Fruit fly (Drosophila melanogaster) whole organism, adult: ENCODE results near the gene ind.

ENCODE experiments used
- CG11617 ChIP-seq: fragments of 200-800 bp; sonication (Bioruptor generic); optimal IDR thresholded peaks from 2 replicates; lab custom pipeline; 2017; ENCODE audit warnings: mild to moderate bottlenecking, missing biosample characterization, missing genetic modification reagents, missing genetic modification characterization
- CG12768 ChIP-seq: fragments of 200-800 bp; sonication (Bioruptor generic); optimal IDR thresholded peaks from 2 replicates; lab custom pipeline; 2017; ENCODE audit warnings: missing biosample characterization, missing genetic modification characterization, mild to moderate bottlenecking, moderate library complexity, missing genetic modification reagents
- CG1620 ChIP-seq: fragments of 200-800 bp; sonication (Bioruptor generic); optimal IDR thresholded peaks from 2 replicates; lab custom pipeline; 2016; ENCODE audit warnings: missing biosample characterization, missing genetic modification characterization
- CG33017 ChIP-seq: fragments of 200-800 bp; sonication (Bioruptor generic); optimal IDR thresholded peaks from 2 replicates; lab custom pipeline; 2018; ENCODE audit warnings: missing biosample characterization, mild to moderate bottlenecking, missing genetic modification characterization, moderate library complexity
- CG7045 ChIP-seq: fragments of 200-800 bp; sonication (Bioruptor generic); optimal IDR thresholded peaks from 2 replicates; lab custom pipeline; 2017; ENCODE audit warnings: missing biosample characterization, mild to moderate bottlenecking, missing genetic modification characterization
- bab1 ChIP-seq: fragments of 200-800 bp; sonication (Bioruptor generic); optimal IDR thresholded peaks from 3 replicates; lab custom pipeline; 2019; ENCODE audit warnings: missing biosample characterization, mild to moderate bottlenecking, missing genetic modification characterization, moderate library complexity
- cic ChIP-seq: fragments of 200-800 bp; sonication (Bioruptor generic); optimal IDR thresholded peaks from 2 replicates; lab custom pipeline; 2017; ENCODE audit warnings: missing biosample characterization, mild to moderate bottlenecking, missing genetic modification characterization, moderate library complexity
- kay ChIP-seq: fragments of 200-800 bp; sonication (Bioruptor generic); peaks from one replicate; lab custom pipeline; 2016; ENCODE audit warnings: missing biosample characterization, missing genetic modification characterization, borderline replicate concordance
- ovo ChIP-seq: fragments of 200-800 bp; sonication (Bioruptor generic); optimal IDR thresholded peaks from 2 replicates; lab custom pipeline; 2016; ENCODE audit warnings: missing biosample characterization, missing genetic modification characterization
- pad ChIP-seq: fragments of 200-800 bp; sonication (Bioruptor generic); optimal IDR thresholded peaks from 3 replicates; lab custom pipeline; 2017; ENCODE audit warnings: missing biosample characterization, missing genetic modification characterization, mild to moderate bottlenecking, moderate library complexity, missing genetic modification reagents
- tj ChIP-seq: fragments of 200-800 bp; sonication (Bioruptor generic); optimal IDR thresholded peaks from 3 replicates; lab custom pipeline; 2017; ENCODE audit warnings: missing biosample characterization, mild to moderate bottlenecking, missing genetic modification characterization, moderate library complexity
- toe ChIP-seq: fragments of 200-800 bp; sonication (Bioruptor generic); optimal IDR thresholded peaks from 2 replicates; lab custom pipeline; 2016; ENCODE audit warnings: missing biosample characterization, missing genetic modification characterization

The ind gene

DNA sequence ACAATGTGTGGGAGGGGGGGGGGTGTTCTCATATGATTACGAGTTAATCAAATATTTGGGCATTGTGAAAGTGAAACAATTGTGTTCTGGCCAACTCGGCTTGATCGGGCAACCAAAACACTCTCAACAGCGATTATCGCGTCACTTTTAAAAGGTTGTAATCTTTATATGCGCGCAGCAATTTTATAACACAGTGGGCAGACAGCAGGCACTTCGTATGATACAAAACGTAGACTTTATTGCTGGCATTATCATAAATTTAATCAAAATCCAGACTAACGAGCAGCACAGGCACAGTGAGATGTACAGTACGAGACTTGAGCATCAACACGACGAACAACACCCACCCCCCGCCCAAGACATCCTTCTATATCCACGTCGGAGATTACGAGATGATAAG, 50.9 kb downstream of the ind start:
- TF ChIP-seq CG11617 (GFP tag; lab: Kevin White, UChicago) (peak; percentile 7), CG7045 (GFP tag; lab: Kevin White, UChicago) (peak; percentile 37), tj (GFP tag; lab: Kevin White, UChicago) (peak; percentile 15), pad (GFP tag; lab: Kevin White, UChicago) (no peak), cic (GFP tag; lab: Kevin White, UChicago) (peak; percentile 71), ovo (GFP tag; lab: Kevin White, UChicago) (no peak), toe (peak; percentile 6), bab1 (GFP tag; lab: Kevin White, UChicago) (no peak), kay (peak; percentile 11), CG33017 (tag; lab: Kevin White, UChicago) (peak; percentile 27), CG1620 (GFP tag; lab: Kevin White, UChicago) (no peak), CG12768 (GFP tag; lab: Kevin White, UChicago) (peak; percentile 53)
